Fruit fly (Drosophila melanogaster) whole organism, wandering third instar larva: ENCODE measurements around the gene Mccc1.

Experiments
- Abd-B ChIP-seq: fragments of >200 bp; optimal IDR thresholded peaks from 2 replicates; lab custom pipeline; 2017; ENCODE audit warnings: missing biosample characterization, missing genetic modification characterization
- Myc ChIP-seq: fragments of >200 bp; optimal IDR thresholded peaks from 2 replicates; lab custom pipeline; 2017
- h ChIP-seq: fragments of 200-800 bp; sonication (Bioruptor generic); optimal IDR thresholded peaks from 3 replicates; lab custom pipeline; 2016; ENCODE audit warnings: missing biosample characterization, mild to moderate bottlenecking, missing genetic modification characterization
- sv ChIP-seq: fragments of 200-800 bp; sonication (Bioruptor generic); optimal IDR thresholded peaks from 3 replicates; lab custom pipeline; 2016; ENCODE audit warnings: missing biosample characterization, missing genetic modification characterization

DNA sequence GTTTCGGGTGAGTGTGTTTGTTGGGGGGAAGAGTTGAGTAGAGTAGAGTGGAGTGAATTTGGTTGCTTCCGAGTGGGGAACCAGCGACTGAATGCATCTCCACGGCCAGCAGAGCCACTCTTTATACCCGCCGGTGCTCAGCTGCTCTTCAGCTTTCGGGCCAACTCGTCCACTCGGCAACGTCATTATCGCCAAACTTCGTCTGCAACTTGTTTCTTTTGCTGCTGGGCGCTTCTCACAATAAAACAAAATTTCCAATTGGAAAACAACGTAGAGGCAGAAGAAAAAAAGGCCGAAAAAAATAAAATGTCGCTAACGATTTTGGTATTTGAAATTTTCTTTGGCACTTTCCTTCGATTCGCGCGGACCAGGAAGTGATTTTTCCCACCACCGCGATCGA is 29.0 kb downstream of the Mccc1 start, which contains the start of gene CG2150:
- TF ChIP-seq sv (GFP tag; lab: Kevin White, UChicago): no peak
- no peak for TF ChIP-seq Myc (lab: Kevin White, UChicago)
- no peak for TF ChIP-seq Abd-B (GFP tag; lab: Kevin White, UChicago)
- no peak for TF ChIP-seq h (GFP tag; lab: Kevin White, UChicago)
